Fruit fly (Drosophila melanogaster) whole organism, embryonic: ENCODE measurements around the gene CG13850.
A peak's percentile ranks its signal among the peaks of the same experiment; 100 is the strongest.

Experiments
- Antp ChIP-seq: fragments of 200-800 bp; sonication (Bioruptor generic); optimal IDR thresholded peaks from 3 replicates; lab custom pipeline; 2016; ENCODE audit warnings: missing biosample characterization, missing genetic modification characterization
- BtbVII ChIP-seq: fragments of 200-800 bp; sonication (Bioruptor generic); optimal IDR thresholded peaks from 3 replicates; lab custom pipeline; 2017; ENCODE audit warnings: missing biosample characterization, mild to moderate bottlenecking, missing genetic modification characterization
- CG10209 ChIP-seq: fragments of 200-800 bp; sonication (Bioruptor generic); optimal IDR thresholded peaks from 3 replicates; lab custom pipeline; 2017; ENCODE audit warnings: missing biosample characterization, mild to moderate bottlenecking, missing genetic modification characterization, missing genetic modification reagents
- CG1024 ChIP-seq: fragments of 200-800 bp; sonication (Bioruptor generic); IDR thresholded peaks from 2 replicates; pipeline ENCODE4 v1.3.6; 2022; ENCODE audit warnings: missing biosample characterization, missing genetic modification characterization
- CG12155 ChIP-seq: fragments of 200-800 bp; sonication (Bioruptor generic); optimal IDR thresholded peaks from 3 replicates; lab custom pipeline; 2016; ENCODE audit warnings: missing biosample characterization, missing genetic modification characterization
- CG12391 ChIP-seq: fragments of 200-800 bp; sonication (Bioruptor generic); optimal IDR thresholded peaks from 3 replicates; lab custom pipeline; 2018; ENCODE audit warnings: missing biosample characterization, mild to moderate bottlenecking, missing genetic modification characterization, moderate library complexity
- CG14014 ChIP-seq: fragments of 200-800 bp; sonication (Bioruptor generic); IDR thresholded peaks from 2 replicates; pipeline ENCODE4 v1.3.6; 2022; ENCODE audit warnings: missing biosample characterization, missing genetic modification characterization
- CG15073 ChIP-seq: fragments of 200-800 bp; sonication (Bioruptor generic); optimal IDR thresholded peaks from 2 replicates; lab custom pipeline; 2016; ENCODE audit warnings: missing biosample characterization, missing genetic modification characterization
- CG15514 ChIP-seq: fragments of 200-800 bp; sonication (Bioruptor generic); optimal IDR thresholded peaks from 3 replicates; lab custom pipeline; 2017; ENCODE audit warnings: missing biosample characterization, missing genetic modification characterization, mild to moderate bottlenecking, moderate library complexity, missing genetic modification reagents
- CG15696 ChIP-seq: fragments of 200-800 bp; sonication (Bioruptor generic); optimal IDR thresholded peaks from 2 replicates; lab custom pipeline; 2019; ENCODE audit warnings: missing biosample characterization, mild to moderate bottlenecking, missing genetic modification characterization, moderate library complexity
- CG17359 ChIP-seq: fragments of 200-800 bp; sonication (Bioruptor generic); optimal IDR thresholded peaks from 3 replicates; lab custom pipeline; 2018; ENCODE audit warnings: missing biosample characterization, mild to moderate bottlenecking, missing genetic modification characterization, moderate library complexity
- CG18619 ChIP-seq: fragments of 200-800 bp; sonication (Bioruptor generic); optimal IDR thresholded peaks from 3 replicates; lab custom pipeline; 2017; ENCODE audit warnings: missing biosample characterization, mild to moderate bottlenecking, missing genetic modification characterization
- CG2199 ChIP-seq: fragments of 200-800 bp; sonication (Bioruptor generic); IDR thresholded peaks from 3 replicates; pipeline ENCODE4 v1.3.6; 2022; ENCODE audit warnings: missing biosample characterization, missing genetic modification characterization
- CG3065 ChIP-seq: fragments of 200-800 bp; sonication (Bioruptor generic); optimal IDR thresholded peaks from 2 replicates; lab custom pipeline; 2016; ENCODE audit warnings: missing biosample characterization, missing genetic modification characterization
- CG34376 ChIP-seq: fragments of 200-800 bp; sonication (Bioruptor generic); optimal IDR thresholded peaks from 2 replicates; lab custom pipeline; 2018; ENCODE audit warnings: missing biosample characterization, mild to moderate bottlenecking, missing genetic modification characterization
- CG5180 ChIP-seq: fragments of 200-800 bp; sonication (Bioruptor generic); optimal IDR thresholded peaks from 3 replicates; lab custom pipeline; 2017; ENCODE audit warnings: missing biosample characterization, missing genetic modification characterization, mild to moderate bottlenecking, moderate library complexity, missing genetic modification reagents
- CG6175 ChIP-seq: fragments of 200-800 bp; sonication (Bioruptor generic); IDR thresholded peaks from 3 replicates; pipeline ENCODE4 v1.3.6; 2022; ENCODE audit warnings: missing biosample characterization, missing genetic modification characterization
- CG6654 ChIP-seq: fragments of 200-800 bp; sonication (Bioruptor generic); optimal IDR thresholded peaks from 2 replicates; lab custom pipeline; 2017; ENCODE audit warnings: missing biosample characterization, mild to moderate bottlenecking, missing genetic modification characterization
- CG8281 ChIP-seq: fragments of 200-800 bp; sonication (Bioruptor generic); optimal IDR thresholded peaks from 2 replicates; lab custom pipeline; 2018; ENCODE audit warnings: missing biosample characterization, mild to moderate bottlenecking, missing genetic modification characterization, moderate library complexity
- CG8478 ChIP-seq: fragments of >200 bp; optimal IDR thresholded peaks from 2 replicates; lab custom pipeline; 2018
- D19A ChIP-seq: fragments of 200-800 bp; optimal IDR thresholded peaks from 3 replicates; lab custom pipeline; 2019; ENCODE audit warnings: missing biosample characterization, mild to moderate bottlenecking, missing genetic modification characterization, moderate library complexity
- D19B ChIP-seq: fragments of 200-800 bp; sonication (Bioruptor generic); optimal IDR thresholded peaks from 2 replicates; lab custom pipeline; 2017; ENCODE audit warnings: missing biosample characterization, mild to moderate bottlenecking, missing genetic modification characterization
- Dip3 ChIP-seq: fragments of 200-800 bp; sonication (Bioruptor generic); optimal IDR thresholded peaks from 3 replicates; lab custom pipeline; 2016; ENCODE audit warnings: missing biosample characterization, missing genetic modification characterization
- Fer3 ChIP-seq: fragments of 200-800 bp; sonication (Bioruptor generic); optimal IDR thresholded peaks from 2 replicates; lab custom pipeline; 2018; ENCODE audit warnings: missing biosample characterization, mild to moderate bottlenecking, missing genetic modification characterization, moderate library complexity
- Hr78 ChIP-seq, 2 experiments: fragments of 200-800 bp in 1 of 2; fragments of >200 bp in 1 of 2; sonication (Bioruptor generic) in 1 of 2; optimal IDR thresholded peaks; 2 replicates each; lab custom pipeline; 2017 to 2019; ENCODE audit warnings: missing biosample characterization in 2 of 2, missing genetic modification characterization in 2 of 2, mild to moderate bottlenecking in 1 of 2, moderate library complexity in 1 of 2
- Med ChIP-seq: fragments of 200-800 bp; sonication (Bioruptor generic); peaks from one replicate; lab custom pipeline; 2016; ENCODE audit warnings: missing biosample characterization, missing genetic modification characterization, mild to moderate bottlenecking, inconsistent platforms, moderate library complexity
- Nf-YB ChIP-seq: fragments of 200-800 bp; sonication (Bioruptor generic); optimal IDR thresholded peaks from 3 replicates; lab custom pipeline; 2019; ENCODE audit warnings: missing biosample characterization, mild to moderate bottlenecking, missing genetic modification characterization, moderate library complexity
- Nf-YC ChIP-seq: fragments of 200-800 bp; optimal IDR thresholded peaks from 3 replicates; lab custom pipeline; 2019; ENCODE audit warnings: missing biosample characterization, mild to moderate bottlenecking, missing genetic modification characterization, moderate library complexity
- NfI ChIP-seq: fragments of 200-800 bp; sonication (Bioruptor generic); optimal IDR thresholded peaks from 3 replicates; lab custom pipeline; 2018; ENCODE audit warnings: missing biosample characterization, mild to moderate bottlenecking, missing genetic modification characterization, moderate library complexity
- Sox100B ChIP-seq: fragments of 200-800 bp; sonication (Bioruptor generic); optimal IDR thresholded peaks from 3 replicates; lab custom pipeline; 2018; ENCODE audit warnings: missing biosample characterization, mild to moderate bottlenecking, missing genetic modification characterization
- Tbp ChIP-seq: fragments of >200 bp; optimal IDR thresholded peaks from 2 replicates; lab custom pipeline; 2018; ENCODE audit warnings: missing biosample characterization, missing genetic modification characterization
- cad ChIP-seq: fragments of >200 bp; optimal IDR thresholded peaks from 2 replicates; lab custom pipeline; 2017; ENCODE audit warnings: missing biosample characterization, missing genetic modification characterization
- caup ChIP-seq: fragments of 200-800 bp; sonication (Bioruptor generic); optimal IDR thresholded peaks from 3 replicates; lab custom pipeline; 2017; ENCODE audit warnings: missing biosample characterization, mild to moderate bottlenecking, missing genetic modification characterization, moderate library complexity; ENCODE audit not compliant: severe bottlenecking
- chinmo ChIP-seq: fragments of 200-800 bp; sonication (Bioruptor generic); IDR thresholded peaks from 4 replicates; pipeline ENCODE4 v1.3.6; 2022; ENCODE audit warnings: missing biosample characterization, missing genetic modification characterization; ENCODE audit not compliant: partially characterized antibody
- cwo ChIP-seq: fragments of 200-800 bp; sonication (Bioruptor generic); optimal IDR thresholded peaks from 3 replicates; lab custom pipeline; 2017; ENCODE audit warnings: missing biosample characterization, missing genetic modification characterization, mild to moderate bottlenecking, moderate library complexity, missing genetic modification reagents
- da ChIP-seq: fragments of 200-800 bp; sonication (Bioruptor generic); optimal IDR thresholded peaks from 2 replicates; lab custom pipeline; 2016; ENCODE audit warnings: missing biosample characterization, missing genetic modification characterization
- grn ChIP-seq: fragments of 200-800 bp; sonication (Bioruptor generic); optimal IDR thresholded peaks from 3 replicates; lab custom pipeline; 2017; ENCODE audit warnings: missing biosample characterization, missing genetic modification characterization
- jigr1 ChIP-seq: fragments of 200-800 bp; sonication (Bioruptor generic); IDR thresholded peaks from 3 replicates; pipeline ENCODE4 v1.3.6; 2022; ENCODE audit warnings: missing biosample characterization, missing genetic modification characterization
- klu ChIP-seq: fragments of 200-800 bp; sonication (Bioruptor generic); IDR thresholded peaks from 2 replicates; pipeline ENCODE4 v1.3.6; 2022; ENCODE audit warnings: missing biosample characterization, missing genetic modification characterization
- lab ChIP-seq: fragments of 200-800 bp; sonication (Bioruptor generic); optimal IDR thresholded peaks from 3 replicates; lab custom pipeline; 2017; ENCODE audit warnings: missing biosample characterization, missing genetic modification characterization, mild to moderate bottlenecking, moderate library complexity, missing genetic modification reagents
- maf-S ChIP-seq: fragments of 200-800 bp; sonication (Bioruptor generic); optimal IDR thresholded peaks from 2 replicates; lab custom pipeline; 2016; ENCODE audit warnings: missing biosample characterization, missing genetic modification characterization
- odd ChIP-seq: fragments of 200-800 bp; sonication (Bioruptor generic); optimal IDR thresholded peaks from 2 replicates; lab custom pipeline; 2017; ENCODE audit warnings: missing biosample characterization, mild to moderate bottlenecking, missing genetic modification characterization
- org-1 ChIP-seq: fragments of 200-800 bp; sonication (Bioruptor generic); optimal IDR thresholded peaks from 2 replicates; lab custom pipeline; 2017; ENCODE audit warnings: missing biosample characterization, missing genetic modification characterization
- prd ChIP-seq, 3 experiments: fragments of >200 bp in 2 of 3; fragments of 200-800 bp in 1 of 3; sonication (Bioruptor generic) in 1 of 3; optimal IDR thresholded peaks in 2 of 3; IDR thresholded peaks in 1 of 3; 2 replicates in 2 of 3; 3 replicates in 1 of 3; pipeline versions ENCODE4 v1.3.6 to Lab custom; 2017 to 2022; ENCODE audit warnings: missing biosample characterization in 1 of 3, missing genetic modification characterization in 1 of 3
- run ChIP-seq: fragments of 200-800 bp; sonication (Bioruptor generic); optimal IDR thresholded peaks from 3 replicates; lab custom pipeline; 2018; ENCODE audit warnings: missing biosample characterization, mild to moderate bottlenecking, missing genetic modification characterization
- sd ChIP-seq: fragments of 200-800 bp; sonication (Bioruptor generic); optimal IDR thresholded peaks from 3 replicates; lab custom pipeline; 2018; ENCODE audit warnings: missing biosample characterization, mild to moderate bottlenecking, missing genetic modification characterization, moderate library complexity
- sens ChIP-seq: fragments of 200-800 bp; sonication (Bioruptor generic); peaks from one replicate; lab custom pipeline; 2016; ENCODE audit warnings: missing biosample characterization, missing genetic modification characterization
- tap ChIP-seq: fragments of 200-800 bp; optimal IDR thresholded peaks from 3 replicates; lab custom pipeline; 2019; ENCODE audit warnings: missing biosample characterization, mild to moderate bottlenecking, missing genetic modification characterization, moderate library complexity
- tup ChIP-seq: fragments of 200-800 bp; sonication (Bioruptor generic); optimal IDR thresholded peaks from 2 replicates; lab custom pipeline; 2016; ENCODE audit warnings: missing biosample characterization, mild to moderate bottlenecking, missing genetic modification characterization, moderate library complexity
- z ChIP-seq: fragments of 200-800 bp; sonication (Bioruptor generic); IDR thresholded peaks from 3 replicates; pipeline ENCODE4 v1.3.6; 2022; ENCODE audit warnings: missing biosample characterization, missing genetic modification characterization

CG13850 gene

DNA sequence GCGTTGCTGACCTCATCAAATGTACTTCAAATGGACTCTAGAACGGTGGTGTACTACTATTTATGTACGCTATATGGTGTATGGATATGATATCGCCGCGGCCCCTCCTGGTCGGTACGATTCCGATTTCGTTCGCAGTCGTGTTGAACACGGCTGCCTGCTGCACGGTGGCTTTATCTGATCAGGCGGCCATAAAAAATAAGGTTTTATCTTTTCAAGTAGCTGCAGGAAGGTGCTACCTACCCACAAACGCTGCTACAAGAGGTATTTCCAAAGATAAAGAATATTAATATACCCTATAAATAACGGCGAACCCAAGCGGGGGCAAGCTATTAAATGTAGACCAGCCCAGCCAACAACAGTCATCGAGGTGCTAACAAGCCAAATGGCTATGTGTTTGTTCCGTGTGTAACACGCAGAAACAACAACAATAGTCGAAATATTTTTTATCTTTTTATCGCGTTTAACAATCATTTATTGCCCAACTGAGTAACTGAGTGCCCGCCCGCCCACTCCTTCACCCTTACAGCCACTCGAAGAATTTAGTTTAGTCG lies 39.2 kb upstream of the CG13850 start:
- no peak for TF ChIP-seq BtbVII (GFP tag; lab: Kevin White, UChicago)
- TF ChIP-seq CG15514 (GFP tag; lab: Kevin White, UChicago): no peak
- no peak for TF ChIP-seq da (GFP tag; lab: Kevin White, UChicago)
- peak; percentile 98 for TF ChIP-seq CG34376 (GFP tag; lab: Kevin White, UChicago)
- TF ChIP-seq jigr1 (GFP tag; lab: Robert Waterston, UW): no peak
- no peak for TF ChIP-seq Fer3 (tag; lab: Kevin White, UChicago)
- no peak for TF ChIP-seq Antp
- TF ChIP-seq tup (GFP tag; lab: Kevin White, UChicago): no peak
- peak; percentile 13 for TF ChIP-seq cad (GFP tag; lab: Kevin White, UChicago)
- TF ChIP-seq maf-S (GFP tag; lab: Kevin White, UChicago): no peak
- no peak for TF ChIP-seq CG2199 (GFP tag; lab: Robert Waterston, UW)
- TF ChIP-seq D19B (GFP tag; lab: Kevin White, UChicago): peak; percentile 23
- TF ChIP-seq CG6654: no peak
- TF ChIP-seq CG1024: no peak
- no peak for TF ChIP-seq CG15696 (tag; lab: Kevin White, UChicago)
- TF ChIP-seq CG5180: no peak
- TF ChIP-seq Sox100B (GFP tag; lab: Kevin White, UChicago): no peak
- no peak for TF ChIP-seq CG15073 (GFP tag; lab: Kevin White, UChicago)
- TF ChIP-seq CG8281 (tag; lab: Kevin White, UChicago): peak; percentile 84
- TF ChIP-seq prd (optimal IDR thresholded peaks at IDR 0.05; lab: Kevin White, UChicago): no peak
- no peak for TF ChIP-seq prd (GFP tag; IDR thresholded peaks at IDR 0.05; lab: Robert Waterston, UW)
- peak; percentile 90 for TF ChIP-seq grn (GFP tag; lab: Kevin White, UChicago)
- peak; percentile 5 for TF ChIP-seq odd (GFP tag; lab: Kevin White, UChicago)
- TF ChIP-seq sens: peak; percentile 56
- TF ChIP-seq tap (tag; lab: Kevin White, UChicago): no peak
- 0 out of 3 replicates have a peak, but pooled peaks have one; percentile 25 for TF ChIP-seq CG6175 (GFP tag; lab: Robert Waterston, UW)
- no peak for TF ChIP-seq CG17359 (tag; lab: Kevin White, UChicago)
- TF ChIP-seq z: no peak
- TF ChIP-seq Nf-YB (GFP tag; lab: Kevin White, UChicago): peak; percentile 23
- TF ChIP-seq NfI (GFP tag; lab: Kevin White, UChicago): no peak
- no peak for TF ChIP-seq Tbp (GFP tag; lab: Kevin White, UChicago)
- no peak for TF ChIP-seq cwo
- peak in 1 of 2 experiments; percentile 15 for TF ChIP-seq Hr78 (GFP tag; optimal IDR thresholded peaks at IDR 0.05; lab: Kevin White, UChicago)
- peak; percentile 25 for TF ChIP-seq caup
- TF ChIP-seq run (tag; lab: Kevin White, UChicago): peak; percentile 21
- no peak for TF ChIP-seq Dip3 (GFP tag; lab: Kevin White, UChicago)
- TF ChIP-seq CG8478 (lab: Kevin White, UChicago): peak; percentile 5
- no peak for TF ChIP-seq CG10209
- TF ChIP-seq CG12155 (GFP tag; lab: Kevin White, UChicago): no peak
- peak; percentile 60 for TF ChIP-seq D19A (tag; lab: Kevin White, UChicago)
- no peak for TF ChIP-seq klu (GFP tag; lab: Robert Waterston, UW)
- TF ChIP-seq CG14014 (GFP tag; lab: Robert Waterston, UW): no peak
- TF ChIP-seq CG12391: no peak
- peak; percentile 75 for TF ChIP-seq sd (tag; lab: Kevin White, UChicago)
- no peak for TF ChIP-seq chinmo (GFP tag; lab: Robert Waterston, UW)
- TF ChIP-seq CG18619 (GFP tag; lab: Kevin White, UChicago): no peak
- TF ChIP-seq Nf-YC (tag; lab: Kevin White, UChicago): no peak
- no peak for TF ChIP-seq CG3065 (GFP tag; lab: Kevin White, UChicago)
- TF ChIP-seq org-1 (GFP tag; lab: Kevin White, UChicago): no peak
- TF ChIP-seq lab (GFP tag; lab: Kevin White, UChicago): no peak
- TF ChIP-seq Med (GFP tag; lab: Kevin White, UChicago): peak; percentile 62
